Fruit fly (Drosophila melanogaster): ENCODE results near the gene ck.

- TF ChIP-seq CG8478 (optimal IDR thresholded peaks at IDR 0.05) (no peak), CTCF (optimal IDR thresholded peaks at IDR 0.05) (no peak)
These were observed 13.9 kb downstream of the ck start for dm6 chr2L:15043718-15044117.
